1 fruit fly cellular context compared by ENCODE assay signal in the genomic region with DNA sequence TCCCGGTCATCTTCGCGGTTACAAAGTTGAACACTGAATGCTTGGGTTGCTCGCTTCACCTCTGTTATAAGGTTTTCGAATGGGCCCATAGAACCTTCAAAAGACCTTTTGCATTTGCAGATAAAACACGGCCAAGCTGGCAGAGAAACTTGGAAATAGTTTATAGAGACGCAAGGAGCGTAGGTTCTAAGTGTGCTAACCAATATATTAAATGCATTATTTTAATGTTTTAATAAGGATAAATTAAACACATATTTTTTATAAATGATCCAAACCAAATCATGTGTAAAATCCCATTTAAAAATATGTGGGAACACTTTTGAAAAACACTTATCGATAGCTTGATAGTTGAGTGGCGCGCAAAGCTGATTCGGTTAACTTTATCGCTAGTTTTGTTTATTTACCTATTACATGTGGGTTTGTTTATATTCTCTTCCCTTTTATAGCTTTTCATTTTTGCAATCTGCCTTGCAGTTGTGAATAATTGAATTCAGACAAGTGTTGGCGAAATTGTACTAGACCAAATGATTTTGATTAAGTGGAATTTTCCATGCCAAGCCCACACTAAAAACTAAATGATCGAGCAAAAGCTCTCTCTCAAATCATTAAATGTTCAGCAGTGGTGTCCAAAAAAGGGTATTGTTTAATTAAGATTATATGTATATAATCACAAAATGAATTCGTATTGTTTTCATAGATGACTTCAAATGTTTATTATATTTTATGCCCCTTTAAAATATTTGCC.
A peak's percentile ranks its signal among the peaks of the same experiment; 100 is the strongest.
TF ChIP-seq lines count a peak whose summit lies in the region.

A gene (minus strand): TSS at position 51 of the 745 bp plus-strand sequence.

TF ChIP-seq in whole organism, embryonic, 481 proteins besides CTCF, POLR2A, EP300 and RAD21 (continued from another document and continues in another):
- TF ChIP-seq cwo (GFP tag; optimal IDR thresholded peaks at IDR 0.05; lab: Kevin White, UChicago) (no peak), Dll (GFP tag; IDR thresholded peaks at IDR 0.05; lab: Robert Waterston, UW; ENCODE audit: partially characterized antibody) (peak; percentile 61; the same call in 3 of the 4 replicates), CG8290 (GFP tag; optimal IDR thresholded peaks at IDR 0.05; lab: Kevin White, UChicago) (no peak), CG8290 (tag; optimal IDR thresholded peaks at IDR 0.05; lab: Kevin White, UChicago) (peak in 1 of 2 experiments; percentile 33), bbx (GFP tag; IDR thresholded peaks at IDR 0.05; lab: Robert Waterston, UW; ENCODE audit: partially characterized antibody) (peak; percentile 70), CG15073 (GFP tag; optimal IDR thresholded peaks at IDR 0.05; lab: Kevin White, UChicago) (no peak), CG1603 (tag; optimal IDR thresholded peaks at IDR 0.05; lab: Kevin White, UChicago) (no peak), Drgx (GFP tag; IDR thresholded peaks at IDR 0.05; lab: Robert Waterston, UW) (0 out of 2 replicates have a peak, but pooled peaks have one; percentile 28), CkIIα-i1 (GFP tag; IDR thresholded peaks at IDR 0.05; lab: Robert Waterston, UW) (no peak), Sox100B (GFP tag; optimal IDR thresholded peaks at IDR 0.05; lab: Kevin White, UChicago) (no peak), CG10267 (tag; optimal IDR thresholded peaks at IDR 0.05; lab: Kevin White, UChicago) (no peak), Hand (GFP tag; optimal IDR thresholded peaks at IDR 0.05; lab: Kevin White, UChicago) (no peak), CG7357 (GFP tag; IDR thresholded peaks at IDR 0.05; lab: Robert Waterston, UW) (no peak), Trl (optimal IDR thresholded peaks at IDR 0.05; lab: Kevin White, UChicago) (no peak), Trl (GFP tag; optimal IDR thresholded peaks at IDR 0.05; lab: Kevin White, UChicago) (no peak), h (optimal IDR thresholded peaks at IDR 0.05; lab: Kevin White, UChicago) (no peak), NfI (GFP tag; optimal IDR thresholded peaks at IDR 0.05; lab: Kevin White, UChicago) (no peak), GATAe (GFP tag; conservative IDR thresholded peaks at IDR 0.05; lab: Robert Waterston, UW) (no peak), az2 (GFP tag; optimal IDR thresholded peaks at IDR 0.05; lab: Kevin White, UChicago) (no peak), CG8924 (tag; optimal IDR thresholded peaks at IDR 0.05; lab: Kevin White, UChicago) (no peak), gcm (GFP tag; optimal IDR thresholded peaks at IDR 0.05; lab: Kevin White, UChicago) (no peak), chinmo (GFP tag; IDR thresholded peaks at IDR 0.05; lab: Robert Waterston, UW; ENCODE audit: partially characterized antibody) (peak; percentile 74; the same call in 2 of the 4 replicates), CG3065 (GFP tag; optimal IDR thresholded peaks at IDR 0.05; lab: Kevin White, UChicago) (no peak), pho (GFP tag; optimal IDR thresholded peaks at IDR 0.05; lab: Kevin White, UChicago) (no peak), luna (GFP tag; optimal IDR thresholded peaks at IDR 0.05; lab: Kevin White, UChicago) (no peak), chn (GFP tag; optimal IDR thresholded peaks at IDR 0.05; lab: Kevin White, UChicago) (no peak), ERR (GFP tag; optimal IDR thresholded peaks at IDR 0.05; lab: Kevin White, UChicago) (no peak), stwl (tag; optimal IDR thresholded peaks at IDR 0.05; lab: Kevin White, UChicago) (no peak), Neu2 (GFP tag; optimal IDR thresholded peaks at IDR 0.05; lab: Kevin White, UChicago; ENCODE audit: borderline replicate concordance) (no peak), CG4820 (GFP tag; optimal IDR thresholded peaks at IDR 0.05; lab: Kevin White, UChicago) (no peak), pan (optimal IDR thresholded peaks at IDR 0.05; lab: Kevin White, UChicago) (no peak), pan (GFP tag; optimal IDR thresholded peaks at IDR 0.05 in 1 of 2, IDR thresholded peaks at IDR 0.05 in 1 of 2) (peak in 1 of 2 experiments; percentile 24), CG17359 (tag; optimal IDR thresholded peaks at IDR 0.05; lab: Kevin White, UChicago) (no peak), CG13296 (GFP tag; optimal IDR thresholded peaks at IDR 0.05; lab: Kevin White, UChicago) (peak; percentile 5), unc-4 (GFP tag; IDR thresholded peaks at IDR 0.05; lab: Robert Waterston, UW; ENCODE audit: partially characterized antibody) (0 out of 2 replicates have a peak, but pooled peaks have one; percentile 43), cas (GFP tag; IDR thresholded peaks at IDR 0.05; lab: Robert Waterston, UW) (no peak), Sry-β (GFP tag; optimal IDR thresholded peaks at IDR 0.05; lab: Kevin White, UChicago) (no peak), Camta (GFP tag; optimal IDR thresholded peaks at IDR 0.05; lab: Kevin White, UChicago) (no peak), hb (GFP tag; IDR thresholded peaks at IDR 0.05; lab: Robert Waterston, UW; ENCODE audit: partially characterized antibody) (peak; percentile 55; the same call in 1 of the 3 replicates), CG6272 (GFP tag; IDR thresholded peaks at IDR 0.05; lab: Robert Waterston, UW) (no peak), CG15479 (GFP tag; optimal IDR thresholded peaks at IDR 0.05; lab: Kevin White, UChicago) (no peak), CG12391 (tag; optimal IDR thresholded peaks at IDR 0.05; lab: Kevin White, UChicago) (no peak), ro (GFP tag; IDR thresholded peaks at IDR 0.05; lab: Robert Waterston, UW) (no peak), CG11085 (GFP tag; IDR thresholded peaks at IDR 0.05; lab: Robert Waterston, UW) (no peak), CG4707 (GFP tag; optimal IDR thresholded peaks at IDR 0.05; lab: Kevin White, UChicago) (no peak), Dp (GFP tag; optimal IDR thresholded peaks at IDR 0.05; lab: Kevin White, UChicago) (peak; percentile 77), Gsc (GFP tag; IDR thresholded peaks at IDR 0.05; lab: Robert Waterston, UW) (no peak), CG8388 (GFP tag; optimal IDR thresholded peaks at IDR 0.05; lab: Kevin White, UChicago) (no peak), Pdp1 (GFP tag; optimal IDR thresholded peaks at IDR 0.05; lab: Kevin White, UChicago) (peak in 1 of 2 experiments; percentile 54), sisA (GFP tag; IDR thresholded peaks at IDR 0.05; lab: Robert Waterston, UW) (no peak), vvl (GFP tag; IDR thresholded peaks at IDR 0.05; lab: Robert Waterston, UW) (0 out of 2 replicates have a peak, but pooled peaks have one; percentile 5), peb (GFP tag; IDR thresholded peaks at IDR 0.05; lab: Robert Waterston, UW) (peak; percentile 29; the same call in 1 of the 2 replicates), br (optimal IDR thresholded peaks at IDR 0.05; lab: Kevin White, UChicago) (no peak), HLH4C (GFP tag; IDR thresholded peaks at IDR 0.05; lab: Robert Waterston, UW; ENCODE audit: partially characterized antibody) (peak; percentile 78), zen2 (GFP tag; IDR thresholded peaks at IDR 0.05; lab: Robert Waterston, UW; ENCODE audit: partially characterized antibody) (0 out of 3 replicates have a peak, but pooled peaks have one; percentile 47), CG13287 (GFP tag; IDR thresholded peaks at IDR 0.05; lab: Robert Waterston, UW; ENCODE audit: partially characterized antibody) (peak; percentile 76), nerfin-1 (tag; optimal IDR thresholded peaks at IDR 0.05; lab: Kevin White, UChicago) (no peak), Adf1 (GFP tag; IDR thresholded peaks at IDR 0.05; lab: Robert Waterston, UW) (no peak), CG3726 (GFP tag; IDR thresholded peaks at IDR 0.05; lab: Robert Waterston, UW) (no peak), shn (GFP tag; optimal IDR thresholded peaks at IDR 0.05; lab: Kevin White, UChicago) (no peak), Asciz (GFP tag; optimal IDR thresholded peaks at IDR 0.05; lab: Kevin White, UChicago) (no peak), CG32772 (GFP tag; IDR thresholded peaks at IDR 0.05; lab: Robert Waterston, UW) (no peak), hkb (optimal IDR thresholded peaks at IDR 0.05; lab: Kevin White, UChicago) (no peak), hkb (GFP tag; IDR thresholded peaks at IDR 0.05; lab: Robert Waterston, UW) (peak; percentile 46), ATbp (GFP tag; optimal IDR thresholded peaks at IDR 0.05; lab: Kevin White, UChicago) (no peak), Meics (GFP tag; optimal IDR thresholded peaks at IDR 0.05; lab: Kevin White, UChicago) (peak; percentile 16), pzg (GFP tag; optimal IDR thresholded peaks at IDR 0.05; lab: Kevin White, UChicago) (peak; percentile 7), HmgZ (tag; optimal IDR thresholded peaks at IDR 0.05; lab: Kevin White, UChicago) (peak; percentile 15), CG4730 (GFP tag; IDR thresholded peaks at IDR 0.05; lab: Robert Waterston, UW) (no peak), CG31224 (GFP tag; IDR thresholded peaks at IDR 0.05; lab: Robert Waterston, UW) (no peak), toy (GFP tag; IDR thresholded peaks at IDR 0.05; lab: Robert Waterston, UW) (no peak), kah (GFP tag; optimal IDR thresholded peaks at IDR 0.05; lab: Kevin White, UChicago) (no peak), Ssrp (tag; optimal IDR thresholded peaks at IDR 0.05; lab: Kevin White, UChicago) (no peak), exex (tag; optimal IDR thresholded peaks at IDR 0.05; lab: Kevin White, UChicago) (peak; percentile 71), CG2116 (GFP tag; optimal IDR thresholded peaks at IDR 0.05; lab: Kevin White, UChicago) (peak; percentile 38), CG14860 (GFP tag; IDR thresholded peaks at IDR 0.05; lab: Robert Waterston, UW; ENCODE audit: partially characterized antibody) (0 out of 3 replicates have a peak, but pooled peaks have one; percentile 35), BEAF-32 (GFP tag; optimal IDR thresholded peaks at IDR 0.05; lab: Kevin White, UChicago) (peak; percentile 4), sna (GFP tag; IDR thresholded peaks at IDR 0.05; lab: Robert Waterston, UW; ENCODE audit: partially characterized antibody) (peak; percentile 62), CG14965 (GFP tag; optimal IDR thresholded peaks at IDR 0.05; lab: Kevin White, UChicago; ENCODE audit: borderline replicate concordance) (no peak), Atf-2 (GFP tag; optimal IDR thresholded peaks at IDR 0.05; lab: Kevin White, UChicago) (no peak), pum (GFP tag; optimal IDR thresholded peaks at IDR 0.05; lab: Kevin White, UChicago) (no peak), lab (GFP tag; optimal IDR thresholded peaks at IDR 0.05; lab: Kevin White, UChicago) (peak; percentile 43), tx (GFP tag; optimal IDR thresholded peaks at IDR 0.05; lab: Kevin White, UChicago) (no peak), Max (GFP tag; optimal IDR thresholded peaks at IDR 0.05; lab: Kevin White, UChicago) (no peak), gfzf (GFP tag; optimal IDR thresholded peaks at IDR 0.05; lab: Kevin White, UChicago) (peak; percentile 35), CG11695 (GFP tag; IDR thresholded peaks at IDR 0.05; lab: Robert Waterston, UW) (0 out of 3 replicates have a peak, but pooled peaks have one; percentile 19), sug (tag; optimal IDR thresholded peaks at IDR 0.05; lab: Kevin White, UChicago) (peak; percentile 28), CG34376 (GFP tag; optimal IDR thresholded peaks at IDR 0.05; lab: Kevin White, UChicago) (no peak), H15 (GFP tag; IDR thresholded peaks at IDR 0.05; lab: Robert Waterston, UW) (no peak), cato (GFP tag; optimal IDR thresholded peaks at IDR 0.05; lab: Kevin White, UChicago; ENCODE audit: borderline replicate concordance) (no peak), CG34224 (GFP tag; IDR thresholded peaks at IDR 0.05; lab: Robert Waterston, UW; ENCODE audit: partially characterized antibody) (peak; percentile 75), run (tag; optimal IDR thresholded peaks at IDR 0.05; lab: Kevin White, UChicago) (no peak), CG10959 (GFP tag; IDR thresholded peaks at IDR 0.05; lab: Robert Waterston, UW) (no peak), dpn (GFP tag; optimal IDR thresholded peaks at IDR 0.05; lab: Kevin White, UChicago) (no peak), fd96Cb (tag; optimal IDR thresholded peaks at IDR 0.05; lab: Kevin White, UChicago) (no peak), trh (GFP tag; optimal IDR thresholded peaks at IDR 0.05; lab: Kevin White, UChicago) (no peak), CG6654 (GFP tag; optimal IDR thresholded peaks at IDR 0.05; lab: Kevin White, UChicago) (no peak), emc (GFP tag; optimal IDR thresholded peaks at IDR 0.05; lab: Kevin White, UChicago) (no peak), Six4 (GFP tag; optimal IDR thresholded peaks at IDR 0.05; lab: Kevin White, UChicago) (no peak), Hr3 (GFP tag; optimal IDR thresholded peaks at IDR 0.05; lab: Kevin White, UChicago) (no peak), trem (tag; optimal IDR thresholded peaks at IDR 0.05; lab: Kevin White, UChicago) (no peak), CG10654 (GFP tag; optimal IDR thresholded peaks at IDR 0.05; lab: Kevin White, UChicago) (no peak), Bteb2 (GFP tag; optimal IDR thresholded peaks at IDR 0.05; lab: Kevin White, UChicago) (no peak), CG14667 (GFP tag; IDR thresholded peaks at IDR 0.05; lab: Robert Waterston, UW) (no peak), Nf-YA (GFP tag; IDR thresholded peaks at IDR 0.05; lab: Robert Waterston, UW) (no peak), CG2199 (GFP tag; IDR thresholded peaks at IDR 0.05; lab: Robert Waterston, UW) (no peak), CG4328 (GFP tag; optimal IDR thresholded peaks at IDR 0.05; lab: Kevin White, UChicago) (no peak), Atf6 (GFP tag; IDR thresholded peaks at IDR 0.05; lab: Robert Waterston, UW) (no peak), Myb (GFP tag; optimal IDR thresholded peaks at IDR 0.05; lab: Kevin White, UChicago) (no peak), Vsx1 (GFP tag; optimal IDR thresholded peaks at IDR 0.05; lab: Kevin White, UChicago) (no peak), fd3F (GFP tag; optimal IDR thresholded peaks at IDR 0.05; lab: Kevin White, UChicago) (no peak), usp (GFP tag; optimal IDR thresholded peaks at IDR 0.05; lab: Kevin White, UChicago) (no peak), HLHmδ (GFP tag; optimal IDR thresholded peaks at IDR 0.05; lab: Kevin White, UChicago) (no peak), CG5953 (GFP tag; IDR thresholded peaks at IDR 0.05; lab: Robert Waterston, UW) (no peak), CG17361 (GFP tag; IDR thresholded peaks at IDR 0.05; lab: Robert Waterston, UW) (no peak), Nf-YC (tag; optimal IDR thresholded peaks at IDR 0.05; lab: Kevin White, UChicago) (no peak), CG18476 (GFP tag; optimal IDR thresholded peaks at IDR 0.05; lab: Kevin White, UChicago) (no peak), sr (GFP tag; IDR thresholded peaks at IDR 0.05; lab: Robert Waterston, UW) (no peak), row (GFP tag; IDR thresholded peaks at IDR 0.05; lab: Robert Waterston, UW) (peak; percentile 58; the same call in 2 of the 3 replicates), CG13894 (tag; optimal IDR thresholded peaks at IDR 0.05; lab: Kevin White, UChicago) (no peak), fu2 (GFP tag; optimal IDR thresholded peaks at IDR 0.05; lab: Kevin White, UChicago) (no peak), CG14710 (tag; optimal IDR thresholded peaks at IDR 0.05; lab: Kevin White, UChicago) (no peak), Med (GFP tag; lab: Kevin White, UChicago) (peak; percentile 22)
